Worm (Caenorhabditis elegans): Measurements from ENCODE around the gene C01G12.13.

DNA sequence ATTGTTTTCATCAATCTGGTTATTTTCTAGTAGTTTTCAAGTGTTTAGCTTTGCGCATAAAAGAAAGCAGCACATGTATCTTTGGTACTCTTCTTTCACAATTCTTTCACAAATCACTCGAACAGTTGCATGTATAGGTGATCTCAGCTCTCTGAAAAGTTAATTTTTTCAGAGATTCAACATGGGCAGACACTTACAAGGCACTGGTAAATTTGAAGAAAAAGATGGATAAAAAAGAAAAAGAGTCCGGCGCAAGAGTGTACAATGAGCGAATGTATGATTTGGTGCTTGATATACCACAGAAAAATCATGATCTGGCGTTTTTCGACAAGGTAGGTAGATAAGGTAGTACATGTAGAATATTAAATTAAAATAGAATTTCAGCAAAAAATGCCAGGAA is 41.6 kb downstream of the C01G12.13 start:
- TF ChIP-seq hnd-1 (tag; optimal IDR thresholded peaks at IDR 0.05) (no peak), ceh-13 (GFP tag; optimal IDR thresholded peaks at IDR 0.05) (no peak), ama-1 (optimal IDR thresholded peaks at IDR 0.05) (no peak), sea-1 (GFP tag; conservative IDR thresholded peaks at IDR 0.05) (no peak)
